Fruit fly (Drosophila melanogaster) whole organism, embryonic: ENCODE measurements around the gene CG17982.
A peak's percentile ranks its signal among the peaks of the same experiment; 100 is the strongest.

Source experiments
- Antp ChIP-seq: fragments of 200-800 bp; sonication (Bioruptor generic); optimal IDR thresholded peaks from 3 replicates; lab custom pipeline; 2016; ENCODE audit warnings: missing biosample characterization, missing genetic modification characterization
- B-H1 ChIP-seq: fragments of 200-800 bp; sonication (Bioruptor generic); IDR thresholded peaks from 3 replicates; pipeline ENCODE4 v1.3.6; 2022; ENCODE audit warnings: missing biosample characterization, missing genetic modification characterization
- Bteb2 ChIP-seq: fragments of 200-800 bp; sonication (Bioruptor generic); optimal IDR thresholded peaks from 2 replicates; lab custom pipeline; 2016; ENCODE audit warnings: missing biosample characterization, missing genetic modification characterization
- CG11093 ChIP-seq: fragments of 200-800 bp; sonication (Bioruptor generic); IDR thresholded peaks from 3 replicates; pipeline ENCODE4 v1.3.6; 2022; ENCODE audit warnings: missing biosample characterization, missing genetic modification characterization
- CG12391 ChIP-seq: fragments of 200-800 bp; sonication (Bioruptor generic); optimal IDR thresholded peaks from 3 replicates; lab custom pipeline; 2018; ENCODE audit warnings: missing biosample characterization, mild to moderate bottlenecking, missing genetic modification characterization, moderate library complexity
- CG12769 ChIP-seq: fragments of 200-800 bp; sonication (Bioruptor generic); optimal IDR thresholded peaks from 2 replicates; lab custom pipeline; 2019; ENCODE audit warnings: missing biosample characterization, mild to moderate bottlenecking, missing genetic modification characterization, moderate library complexity
- CG15479 ChIP-seq: fragments of 200-800 bp; sonication (Bioruptor generic); optimal IDR thresholded peaks from 3 replicates; lab custom pipeline; 2019; ENCODE audit warnings: missing biosample characterization, mild to moderate bottlenecking, missing genetic modification characterization, moderate library complexity
- CG17359 ChIP-seq: fragments of 200-800 bp; sonication (Bioruptor generic); optimal IDR thresholded peaks from 3 replicates; lab custom pipeline; 2018; ENCODE audit warnings: missing biosample characterization, mild to moderate bottlenecking, missing genetic modification characterization, moderate library complexity
- CG17385 ChIP-seq: fragments of 200-800 bp; sonication (Bioruptor generic); optimal IDR thresholded peaks from 3 replicates; lab custom pipeline; 2018; ENCODE audit warnings: missing biosample characterization, mild to moderate bottlenecking, missing genetic modification characterization
- CG17568 ChIP-seq: fragments of 200-800 bp; sonication (Bioruptor generic); optimal IDR thresholded peaks from 2 replicates; lab custom pipeline; 2018; ENCODE audit warnings: missing biosample characterization, mild to moderate bottlenecking, missing genetic modification characterization, moderate library complexity
- CG17612 ChIP-seq: fragments of 200-800 bp; sonication (Bioruptor generic); IDR thresholded peaks from 2 replicates; pipeline ENCODE4 v1.3.6; 2022; ENCODE audit warnings: missing biosample characterization, missing genetic modification characterization
- CG18764 ChIP-seq: fragments of 200-800 bp; sonication (Bioruptor generic); optimal IDR thresholded peaks from 3 replicates; lab custom pipeline; 2016; ENCODE audit warnings: missing biosample characterization, missing genetic modification characterization
- CG2120 ChIP-seq: fragments of 200-800 bp; sonication (Bioruptor generic); optimal IDR thresholded peaks from 3 replicates; lab custom pipeline; 2016; ENCODE audit warnings: missing biosample characterization, missing genetic modification characterization
- CG2199 ChIP-seq: fragments of 200-800 bp; sonication (Bioruptor generic); IDR thresholded peaks from 3 replicates; pipeline ENCODE4 v1.3.6; 2022; ENCODE audit warnings: missing biosample characterization, missing genetic modification characterization
- CG3163 ChIP-seq: fragments of 200-800 bp; sonication (Bioruptor generic); optimal IDR thresholded peaks from 3 replicates; lab custom pipeline; 2016; ENCODE audit warnings: missing biosample characterization, missing genetic modification characterization
- CG4424 ChIP-seq: fragments of 200-800 bp; sonication (Bioruptor generic); optimal IDR thresholded peaks from 3 replicates; lab custom pipeline; 2016; ENCODE audit warnings: missing biosample characterization, missing genetic modification characterization
- CG4730 ChIP-seq: fragments of 200-800 bp; sonication (Bioruptor generic); IDR thresholded peaks from 2 replicates; pipeline ENCODE4 v1.3.6; 2022; ENCODE audit warnings: missing biosample characterization, missing genetic modification characterization
- CG4854 ChIP-seq: fragments of 200-800 bp; sonication (Bioruptor generic); optimal IDR thresholded peaks from 2 replicates; lab custom pipeline; 2016; ENCODE audit warnings: missing biosample characterization, missing genetic modification characterization, inconsistent platforms
- CG6654 ChIP-seq: fragments of 200-800 bp; sonication (Bioruptor generic); optimal IDR thresholded peaks from 2 replicates; lab custom pipeline; 2017; ENCODE audit warnings: missing biosample characterization, mild to moderate bottlenecking, missing genetic modification characterization
- CG7556 ChIP-seq: fragments of 200-800 bp; sonication (Bioruptor generic); optimal IDR thresholded peaks from 2 replicates; lab custom pipeline; 2017; ENCODE audit warnings: missing biosample characterization, mild to moderate bottlenecking, missing genetic modification characterization
- CG9437 ChIP-seq: fragments of 200-800 bp; sonication (Bioruptor generic); optimal IDR thresholded peaks from 2 replicates; lab custom pipeline; 2018; ENCODE audit warnings: missing biosample characterization, mild to moderate bottlenecking, missing genetic modification characterization
- CG9727 ChIP-seq: fragments of 200-800 bp; sonication (Bioruptor generic); optimal IDR thresholded peaks from 3 replicates; lab custom pipeline; 2017; ENCODE audit warnings: missing biosample characterization, mild to moderate bottlenecking, missing genetic modification characterization
- CG9932 ChIP-seq: fragments of 200-800 bp; sonication (Bioruptor generic); IDR thresholded peaks from 2 replicates; pipeline ENCODE4 v1.3.6; 2022; ENCODE audit warnings: missing biosample characterization, missing genetic modification characterization
- CHES-1-like ChIP-seq: fragments of 200-800 bp; sonication (Bioruptor generic); optimal IDR thresholded peaks from 2 replicates; lab custom pipeline; 2016; ENCODE audit warnings: missing biosample characterization, missing genetic modification characterization
- D ChIP-seq, 2 experiments: fragments of 200-800 bp in 1 of 2; fragments of >200 bp in 1 of 2; sonication (Bioruptor generic) in 1 of 2; optimal IDR thresholded peaks; 2 replicates in 1 of 2; 3 replicates in 1 of 2; lab custom pipeline; 2017; ENCODE audit warnings: mild to moderate bottlenecking in 1 of 2, missing biosample characterization in 1 of 2, missing genetic modification characterization in 1 of 2, missing genetic modification reagents in 1 of 2
- D19A ChIP-seq: fragments of 200-800 bp; optimal IDR thresholded peaks from 3 replicates; lab custom pipeline; 2019; ENCODE audit warnings: missing biosample characterization, mild to moderate bottlenecking, missing genetic modification characterization, moderate library complexity
- Deaf1 ChIP-seq: fragments of 200-800 bp; optimal IDR thresholded peaks from 3 replicates; lab custom pipeline; 2019; ENCODE audit warnings: missing biosample characterization, mild to moderate bottlenecking, missing genetic modification characterization, moderate library complexity
- HmgZ ChIP-seq: fragments of 200-800 bp; sonication (Bioruptor generic); optimal IDR thresholded peaks from 2 replicates; lab custom pipeline; 2018; ENCODE audit warnings: missing biosample characterization, mild to moderate bottlenecking, missing genetic modification characterization
- Nf-YA ChIP-seq: fragments of 200-800 bp; sonication (Bioruptor generic); IDR thresholded peaks from 2 replicates; pipeline ENCODE4 v1.3.6; 2022; ENCODE audit warnings: missing biosample characterization, missing genetic modification characterization
- Opbp ChIP-seq: fragments of 200-800 bp; sonication (Bioruptor generic); IDR thresholded peaks from 3 replicates; pipeline ENCODE4 v1.3.6; 2022; ENCODE audit warnings: missing biosample characterization, missing genetic modification characterization; ENCODE audit not compliant: partially characterized antibody
- Pdp1 ChIP-seq, 2 experiments: fragments of 200-800 bp; sonication (Bioruptor generic); optimal IDR thresholded peaks; 3 replicates each; lab custom pipeline; 2016; ENCODE audit warnings: missing biosample characterization in 2 of 2, missing genetic modification characterization in 2 of 2, mild to moderate bottlenecking in 1 of 2, moderate library complexity in 1 of 2
- Sry-δ ChIP-seq: fragments of 200-800 bp; sonication (Bioruptor generic); optimal IDR thresholded peaks from 2 replicates; lab custom pipeline; 2016; ENCODE audit warnings: missing biosample characterization, missing genetic modification characterization
- Stat92E ChIP-seq, 3 experiments: fragments of >200 bp in 2 of 3; fragments of 200-800 bp in 1 of 3; sonication (Bioruptor generic) in 1 of 3; optimal IDR thresholded peaks; 2 replicates each; lab custom pipeline; 2017 to 2019; ENCODE audit warnings: missing biosample characterization in 3 of 3, missing genetic modification characterization in 3 of 3, mild to moderate bottlenecking in 1 of 3, moderate library complexity in 1 of 3
- Taf1 ChIP-seq: fragments of 200-800 bp; sonication (Bioruptor generic); IDR thresholded peaks from 2 replicates; pipeline ENCODE4 v1.3.6; 2022; ENCODE audit warnings: missing biosample characterization, missing genetic modification characterization
- ab ChIP-seq: fragments of 200-800 bp; sonication (Bioruptor generic); optimal IDR thresholded peaks from 2 replicates; lab custom pipeline; 2016; ENCODE audit warnings: missing biosample characterization, missing genetic modification characterization
- bbx ChIP-seq: fragments of 200-800 bp; sonication (Bioruptor generic); IDR thresholded peaks from 2 replicates; pipeline ENCODE4 v1.3.6; 2022; ENCODE audit warnings: missing biosample characterization, missing genetic modification characterization; ENCODE audit not compliant: partially characterized antibody
- bigmax ChIP-seq: fragments of 200-800 bp; sonication (Bioruptor generic); optimal IDR thresholded peaks from 2 replicates; lab custom pipeline; 2018; ENCODE audit warnings: missing biosample characterization, mild to moderate bottlenecking, missing genetic modification characterization
- bowl ChIP-seq: fragments of 200-800 bp; sonication (Bioruptor generic); IDR thresholded peaks from 2 replicates; pipeline ENCODE4 v1.3.6; 2022; ENCODE audit warnings: missing biosample characterization, missing genetic modification characterization
- bsh ChIP-seq, 2 experiments: fragments of 200-800 bp; sonication (Bioruptor generic); optimal IDR thresholded peaks; 2 replicates each; lab custom pipeline; 2017 to 2018; ENCODE audit warnings: mild to moderate bottlenecking in 2 of 2, missing biosample characterization in 2 of 2, missing genetic modification characterization in 2 of 2, moderate library complexity in 1 of 2
- eve ChIP-seq, 2 experiments: fragments of >200 bp; optimal IDR thresholded peaks; 2 replicates each; lab custom pipeline; 2017; ENCODE audit warnings: missing biosample characterization in 2 of 2, missing genetic modification characterization in 2 of 2
- ftz-f1 ChIP-seq: fragments of 200-800 bp; sonication (Bioruptor generic); optimal IDR thresholded peaks from 2 replicates; lab custom pipeline; 2016; ENCODE audit warnings: missing biosample characterization, missing genetic modification characterization
- ind ChIP-seq: fragments of 200-800 bp; sonication (Bioruptor generic); optimal IDR thresholded peaks from 3 replicates; lab custom pipeline; 2016; ENCODE audit warnings: missing biosample characterization, missing genetic modification characterization
- onecut ChIP-seq: fragments of 200-800 bp; sonication (Bioruptor generic); IDR thresholded peaks from 2 replicates; pipeline ENCODE4 v1.3.6; 2022; ENCODE audit warnings: missing biosample characterization, missing genetic modification characterization
- pb ChIP-seq: fragments of 200-800 bp; sonication (Bioruptor generic); optimal IDR thresholded peaks from 3 replicates; lab custom pipeline; 2016; ENCODE audit warnings: missing biosample characterization, missing genetic modification characterization
- pita ChIP-seq: fragments of 200-800 bp; sonication (Bioruptor generic); optimal IDR thresholded peaks from 2 replicates; lab custom pipeline; 2017; ENCODE audit warnings: missing biosample characterization, mild to moderate bottlenecking, missing genetic modification characterization
- slbo ChIP-seq: fragments of 200-800 bp; sonication (Bioruptor generic); IDR thresholded peaks from 2 replicates; pipeline ENCODE4 v1.3.6; 2022; ENCODE audit warnings: missing biosample characterization, missing genetic modification characterization
- unpg ChIP-seq: fragments of 200-800 bp; sonication (Bioruptor generic); optimal IDR thresholded peaks from 3 replicates; lab custom pipeline; 2018; ENCODE audit warnings: missing biosample characterization, mild to moderate bottlenecking, missing genetic modification characterization, moderate library complexity
- yki ChIP-seq: fragments of >200 bp; optimal IDR thresholded peaks from 3 replicates; lab custom pipeline; 2018
- z ChIP-seq: fragments of 200-800 bp; sonication (Bioruptor generic); IDR thresholded peaks from 3 replicates; pipeline ENCODE4 v1.3.6; 2022; ENCODE audit warnings: missing biosample characterization, missing genetic modification characterization
- zfh1 ChIP-seq: fragments of 200-800 bp; sonication (Bioruptor generic); IDR thresholded peaks from 3 replicates; pipeline ENCODE4 v1.3.6; 2022; ENCODE audit warnings: missing biosample characterization, missing genetic modification characterization

CG17982 gene

dm6 chrX:8143537-8143936 is at the start of gene CG17982 (continued):
- TF ChIP-seq Stat92E (GFP tag; optimal IDR thresholded peaks at IDR 0.05; lab: Kevin White, UChicago): no peak
- no peak for TF ChIP-seq Opbp (GFP tag; lab: Robert Waterston, UW)
- TF ChIP-seq CG6654: peak; percentile 45
- no peak for TF ChIP-seq z (GFP tag; lab: Robert Waterston, UW)
- TF ChIP-seq CG12769: no peak
- TF ChIP-seq bowl: 0 out of 2 replicates have a peak, but pooled peaks have one; percentile 27
- no peak for TF ChIP-seq CG2199 (GFP tag; lab: Robert Waterston, UW)
- peak; percentile 88 for TF ChIP-seq slbo (GFP tag; lab: Robert Waterston, UW)
- TF ChIP-seq ftz-f1 (GFP tag; lab: Kevin White, UChicago): no peak
- TF ChIP-seq CG7556: peak; percentile 80
- no peak for TF ChIP-seq yki (lab: Kevin White, UChicago)
- TF ChIP-seq CG2120: peak; percentile 98
- TF ChIP-seq Antp (GFP tag; lab: Kevin White, UChicago): peak; percentile 84
- no peak for TF ChIP-seq pita
- peak; percentile 67 for TF ChIP-seq CG9437 (GFP tag; lab: Kevin White, UChicago)
- TF ChIP-seq Pdp1 (GFP tag; optimal IDR thresholded peaks at IDR 0.05; lab: Kevin White, UChicago): peak; percentile 77 to 84
- TF ChIP-seq B-H1 (GFP tag; lab: Robert Waterston, UW): peak; percentile 67; the same call in 2 of the 3 replicates
- peak; percentile 79 for TF ChIP-seq CG9727 (GFP tag; lab: Kevin White, UChicago)
- peak; percentile 77 for TF ChIP-seq D19A (tag; lab: Kevin White, UChicago)
- peak; percentile 64 for TF ChIP-seq CG3163 (GFP tag; lab: Kevin White, UChicago)
- TF ChIP-seq CG4854 (GFP tag; lab: Kevin White, UChicago): peak; percentile 64
- TF ChIP-seq Bteb2: peak; percentile 86
- TF ChIP-seq Deaf1 (tag; lab: Kevin White, UChicago): peak; percentile 60
- peak; percentile 10; the same call in 1 of the 2 replicates for TF ChIP-seq bbx (GFP tag; lab: Robert Waterston, UW)
- no peak for TF ChIP-seq CG15479
- TF ChIP-seq CHES-1-like: peak; percentile 90
- peak; percentile 57; the same call in 1 of the 2 replicates for TF ChIP-seq Nf-YA
- TF ChIP-seq ind (GFP tag; lab: Kevin White, UChicago): peak; percentile 84
- TF ChIP-seq CG18764: peak; percentile 65
- TF ChIP-seq CG12391 (tag; lab: Kevin White, UChicago): peak; percentile 90
- peak; percentile 81 for TF ChIP-seq CG17385 (GFP tag; lab: Kevin White, UChicago)
- TF ChIP-seq CG9932 (GFP tag; lab: Robert Waterston, UW): peak; percentile 83
- peak; percentile 48 for TF ChIP-seq Sry-δ (GFP tag; lab: Kevin White, UChicago)
- TF ChIP-seq unpg: peak; percentile 92
- TF ChIP-seq ab (GFP tag; lab: Kevin White, UChicago): peak; percentile 18
- TF ChIP-seq CG17568 (GFP tag; lab: Kevin White, UChicago): no peak
- TF ChIP-seq bsh (GFP tag; optimal IDR thresholded peaks at IDR 0.05; lab: Kevin White, UChicago): peak; percentile 71 to 89
- TF ChIP-seq CG17612 (GFP tag; lab: Robert Waterston, UW): peak; percentile 68
- no peak for TF ChIP-seq D (optimal IDR thresholded peaks at IDR 0.05; lab: Kevin White, UChicago)
- peak; percentile 67 for TF ChIP-seq D (GFP tag; optimal IDR thresholded peaks at IDR 0.05; lab: Kevin White, UChicago)
- peak; percentile 44; the same call in 1 of the 3 replicates for TF ChIP-seq CG11093 (GFP tag; lab: Robert Waterston, UW)
- peak; percentile 92 for TF ChIP-seq bigmax (GFP tag; lab: Kevin White, UChicago)
- peak; percentile 65 for TF ChIP-seq onecut (GFP tag; lab: Robert Waterston, UW)
- TF ChIP-seq zfh1 (GFP tag; lab: Robert Waterston, UW): peak; percentile 85
- peak; percentile 57 for TF ChIP-seq Taf1 (GFP tag; lab: Robert Waterston, UW)
- peak; percentile 62 for TF ChIP-seq pb (GFP tag; lab: Kevin White, UChicago)
- TF ChIP-seq HmgZ (tag; lab: Kevin White, UChicago): peak; percentile 90
- peak; percentile 92 for TF ChIP-seq CG17359 (tag; lab: Kevin White, UChicago)
- no peak for TF ChIP-seq eve (GFP tag; optimal IDR thresholded peaks at IDR 0.05; lab: Kevin White, UChicago)
- peak; percentile 82 for TF ChIP-seq CG4424 (GFP tag; lab: Kevin White, UChicago)
- peak; percentile 59 for TF ChIP-seq CG4730 (GFP tag; lab: Robert Waterston, UW)
